Worm (Caenorhabditis elegans): ENCODE results near the gene abts-3.

abts-3 gene

ce11 chrII:6176154-6176897 lies 43.6 kb downstream of the abts-3 start:
- peak; percentile 42 for TF ChIP-seq lin-39 (tag; optimal IDR thresholded peaks at IDR 0.05)
- no peak for TF ChIP-seq nhr-12 (tag; optimal IDR thresholded peaks at IDR 0.05)
- TF ChIP-seq nhr-19 (GFP tag; conservative IDR thresholded peaks at IDR 0.05): peak; percentile 56
- peak in 1 of 2 experiments; percentile 31 for TF ChIP-seq lsy-2 (tag; optimal IDR thresholded peaks at IDR 0.05)
- no peak for TF ChIP-seq efl-1 (optimal IDR thresholded peaks at IDR 0.05)
- peak in 1 of 2 experiments; percentile 40 for TF ChIP-seq efl-1 (GFP tag; optimal IDR thresholded peaks at IDR 0.05 in 1 of 2)
- peak; percentile 30 for TF ChIP-seq snu-23 (GFP tag; optimal IDR thresholded peaks at IDR 0.05)
- TF ChIP-seq nhr-71 (tag; optimal IDR thresholded peaks at IDR 0.05): peak; percentile 60
- TF ChIP-seq nhr-47 (tag; optimal IDR thresholded peaks at IDR 0.05): peak; percentile 7
- TF ChIP-seq fkh-10 (GFP tag; optimal IDR thresholded peaks at IDR 0.05): no peak
- no peak for TF ChIP-seq irx-1 (tag; optimal IDR thresholded peaks at IDR 0.05)
- TF ChIP-seq nhr-85 (tag): peak; percentile 91
- TF ChIP-seq rnt-1 (tag; optimal IDR thresholded peaks at IDR 0.05): peak; percentile 24
- no peak for TF ChIP-seq mef-2 (tag; optimal IDR thresholded peaks at IDR 0.05)
- peak; percentile 50 for TF ChIP-seq nhr-20 (tag; optimal IDR thresholded peaks at IDR 0.05)
- peak; percentile 39 for TF ChIP-seq dsc-1 (tag; optimal IDR thresholded peaks at IDR 0.05)
- no peak for TF ChIP-seq pax-3 (tag; optimal IDR thresholded peaks at IDR 0.05)
- peak; percentile 61 for TF ChIP-seq blmp-1 (tag; optimal IDR thresholded peaks at IDR 0.05)
- TF ChIP-seq elt-3 (tag; optimal IDR thresholded peaks at IDR 0.05): peak in 2 of 6 experiments; percentile 12 to 26
- TF ChIP-seq hpl-2 (GFP tag; optimal IDR thresholded peaks at IDR 0.05): no peak
- TF ChIP-seq lin-14 (GFP tag; optimal IDR thresholded peaks at IDR 0.05): peak; percentile 81
- peak; percentile 20 for TF ChIP-seq unc-130 (tag; optimal IDR thresholded peaks at IDR 0.05)

ce11 chrII:6177975-6178742 lies 45.5 kb downstream of the abts-3 start:
- TF ChIP-seq hpl-2 (GFP tag; optimal IDR thresholded peaks at IDR 0.05) (no peak), blmp-1 (tag; optimal IDR thresholded peaks at IDR 0.05) (peak; percentile 56), zip-4 (GFP tag; optimal IDR thresholded peaks at IDR 0.05) (no peak), pqm-1 (tag; optimal IDR thresholded peaks at IDR 0.05) (no peak), mef-2 (tag; optimal IDR thresholded peaks at IDR 0.05) (no peak), F16B12.6 (tag; optimal IDR thresholded peaks at IDR 0.05) (no peak), elt-3 (tag; optimal IDR thresholded peaks at IDR 0.05) (peak in 2 of 6 experiments; percentile 24 to 55), lir-3 (tag; optimal IDR thresholded peaks at IDR 0.05; ENCODE audit: poor library complexity) (no peak), efl-3 (GFP tag; optimal IDR thresholded peaks at IDR 0.05) (no peak), ceh-88 (GFP tag; IDR thresholded peaks at IDR 0.05) (no peak), dpl-1 (GFP tag; optimal IDR thresholded peaks at IDR 0.05) (no peak), C34B4.2 (tag; optimal IDR thresholded peaks at IDR 0.05) (no peak), ets-5 (GFP tag; IDR thresholded peaks at IDR 0.05) (no peak), lin-39 (tag; optimal IDR thresholded peaks at IDR 0.05) (no peak), tlp-1 (tag; optimal IDR thresholded peaks at IDR 0.05) (peak; percentile 71), lin-35 (GFP tag; optimal IDR thresholded peaks at IDR 0.05) (no peak), xbp-1 (tag; optimal IDR thresholded peaks at IDR 0.05) (no peak), lin-14 (GFP tag; optimal IDR thresholded peaks at IDR 0.05) (peak; percentile 1), elt-2 (tag; optimal IDR thresholded peaks at IDR 0.05) (peak; percentile 81)

- TF ChIP-seq alr-1 (tag; optimal IDR thresholded peaks at IDR 0.05; ENCODE audit: borderline replicate concordance) (no peak), ceh-88 (GFP tag; IDR thresholded peaks at IDR 0.05) (no peak), lin-15B (tag; optimal IDR thresholded peaks at IDR 0.05) (no peak), unc-62 (GFP tag; optimal IDR thresholded peaks at IDR 0.05) (no peak), Y116A8C.19 (tag; optimal IDR thresholded peaks at IDR 0.05; ENCODE audit: borderline replicate concordance) (no peak), jun-1 (tag; optimal IDR thresholded peaks at IDR 0.05) (no peak), hlh-17 (GFP tag; optimal IDR thresholded peaks at IDR 0.05; ENCODE audit: borderline replicate concordance) (no peak), ets-5 (GFP tag; IDR thresholded peaks at IDR 0.05) (no peak), xbp-1 (tag; optimal IDR thresholded peaks at IDR 0.05) (no peak), ceh-90 (tag; optimal IDR thresholded peaks at IDR 0.05) (no peak), isw-1 (GFP tag; IDR thresholded peaks at IDR 0.05) (no peak), hpl-2 (GFP tag; optimal IDR thresholded peaks at IDR 0.05) (no peak), pag-3 (tag; optimal IDR thresholded peaks at IDR 0.05; ENCODE audit: borderline replicate concordance, insufficient read depth) (no peak), ces-1 (GFP tag; optimal IDR thresholded peaks at IDR 0.05) (no peak), zag-1 (tag; optimal IDR thresholded peaks at IDR 0.05) (no peak), zip-4 (GFP tag; optimal IDR thresholded peaks at IDR 0.05) (no peak), aha-1 (tag; optimal IDR thresholded peaks at IDR 0.05) (no peak)
These were observed 46.0 kb downstream of the abts-3 start for ce11 chrII:6178743-6179129.

Data from whole organism, L1 larva.